Worm (Caenorhabditis elegans) whole organism, L4/young adult: ENCODE measurements around the gene EEED8.4.

Experiments used
- W03F9.2 ChIP-seq: fragments of 150-350 bp; optimal IDR thresholded peaks from 2 replicates; lab custom pipeline; 2014; ENCODE audit warnings: missing biosample characterization, missing genetic modification characterization
- dao-5 ChIP-seq: sonication (generic microtip); optimal IDR thresholded peaks from 2 replicates; lab custom pipeline; 2016; ENCODE audit warnings: missing genotype, missing genetic modification characterization, moderate library complexity, missing compliant biosample characterization
- him-1 ChIP-seq: sonication (generic microtip); optimal IDR thresholded peaks from 2 replicates; lab custom pipeline; 2016; ENCODE audit warnings: missing genotype, missing genetic modification reagents, missing genetic modification characterization, missing compliant biosample characterization

EEED8.4 gene

ce11 chrII:5389831-5390323 is 19.2 kb upstream of the EEED8.4 start, which contains the start of gene ndx-6:
Gene ndx-6, minus strand, starts transcription at chrII:5389881.
- no peak for TF ChIP-seq dao-5 (tag; lab: Kevin White, UChicago)
- TF ChIP-seq W03F9.2 (tag; lab: Kevin White, UChicago), result peak; percentile 72
- TF ChIP-seq him-1 (tag; lab: Kevin White, UChicago), result peak; percentile 24

ce11 chrII:5391447-5391846 is 17.7 kb upstream of the EEED8.4 start:
- TF ChIP-seq him-1 (tag; lab: Kevin White, UChicago) (no peak), W03F9.2 (tag; lab: Kevin White, UChicago) (no peak), dao-5 (tag; lab: Kevin White, UChicago) (no peak)

DNA sequence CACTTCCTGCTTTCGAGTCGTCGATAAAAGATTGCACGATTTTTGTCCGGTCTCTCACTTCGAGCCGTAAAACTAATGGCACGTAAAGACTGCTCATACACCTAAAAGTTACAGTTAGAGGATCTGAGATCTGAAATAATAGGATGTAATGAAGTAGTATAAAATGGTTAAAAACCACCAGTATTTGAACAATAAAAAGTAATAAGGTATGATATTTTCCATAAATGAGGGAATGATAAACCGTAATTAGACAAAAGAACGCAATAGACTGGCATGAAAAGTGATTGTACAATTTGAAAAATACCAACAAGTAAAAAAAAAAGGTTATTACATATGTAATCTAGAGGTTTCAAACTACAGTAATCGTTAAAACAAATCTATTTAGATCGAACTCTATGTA is 16.0 kb upstream of the EEED8.4 start, which contains the start of gene brap-2:
Gene brap-2 (minus strand): TSS at position 101 of the 400 bp plus-strand sequence.
- TF ChIP-seq him-1 (tag; lab: Kevin White, UChicago) (no peak), dao-5 (tag; lab: Kevin White, UChicago) (no peak), W03F9.2 (tag; lab: Kevin White, UChicago) (no peak)

DNA sequence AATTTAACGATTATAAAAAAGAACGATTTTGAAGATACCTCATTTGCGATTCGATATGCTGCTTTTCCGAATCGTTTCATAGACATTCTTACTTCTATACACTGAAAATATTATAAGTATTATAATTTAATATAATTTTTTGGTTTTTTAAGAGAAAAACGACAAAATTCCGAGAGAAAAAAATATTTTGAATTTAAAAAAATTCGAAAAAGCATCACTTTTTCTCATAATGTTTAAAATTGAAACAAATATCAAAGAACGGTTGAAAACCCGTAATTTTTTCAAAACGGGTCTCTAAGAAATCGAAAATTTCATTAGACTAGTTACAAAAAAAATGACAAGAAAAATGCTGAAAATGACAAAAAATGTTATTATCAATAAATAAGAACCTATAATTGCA is 13.5 kb upstream of the EEED8.4 start, which contains the start of gene pink-1:
Gene pink-1 (minus strand): TSS at position 101 of the 400 bp plus-strand sequence.
- TF ChIP-seq W03F9.2 (tag; lab: Kevin White, UChicago) (no peak), him-1 (tag; lab: Kevin White, UChicago) (no peak), dao-5 (tag; lab: Kevin White, UChicago) (no peak)

- no peak for TF ChIP-seq dao-5 (tag; lab: Kevin White, UChicago)
- no peak for TF ChIP-seq W03F9.2 (tag; lab: Kevin White, UChicago)
- TF ChIP-seq him-1 (tag; lab: Kevin White, UChicago), result no peak
Observed at ce11 chrII:5398779-5399178, 10.3 kb upstream of the EEED8.4 start, which contains the start of gene fbxl-3. Gene fbxl-3, minus strand, starts transcription at chrII:5398902.

ce11 chrII:5399201-5399600 is 9.9 kb upstream of the EEED8.4 start, which contains the start of gene mog-5:
Gene mog-5, plus strand, starts transcription at chrII:5399538.
- TF ChIP-seq dao-5 (tag; lab: Kevin White, UChicago), result no peak
- TF ChIP-seq him-1 (tag; lab: Kevin White, UChicago), result no peak
- no peak for TF ChIP-seq W03F9.2 (tag; lab: Kevin White, UChicago)

DNA sequence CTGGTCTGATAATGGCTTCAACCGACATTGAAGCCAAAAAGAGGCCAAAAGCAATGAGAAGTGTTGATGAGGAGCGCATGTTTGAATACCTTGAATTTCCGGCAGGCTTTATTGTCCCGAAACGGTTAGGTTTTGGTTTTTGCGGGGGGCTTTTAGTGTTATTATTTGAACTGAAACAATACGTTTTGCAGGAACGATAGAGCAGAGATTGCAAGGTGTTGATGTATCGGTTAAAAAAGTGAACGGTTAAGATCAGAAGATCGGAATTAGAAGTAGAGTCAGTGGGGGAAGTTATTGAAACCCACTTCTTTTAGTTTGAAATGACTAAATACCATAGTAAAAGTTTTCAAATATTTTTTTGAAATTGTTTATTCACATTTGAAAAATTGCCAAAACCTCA is 1.6 kb upstream of the EEED8.4 start, which contains the start of gene clec-141:
Gene clec-141 (minus strand): TSS at position 101 of the 400 bp plus-strand sequence.
- TF ChIP-seq dao-5 (tag; lab: Kevin White, UChicago), result no peak
- TF ChIP-seq him-1 (tag; lab: Kevin White, UChicago), result no peak
- TF ChIP-seq W03F9.2 (tag; lab: Kevin White, UChicago), result no peak

DNA sequence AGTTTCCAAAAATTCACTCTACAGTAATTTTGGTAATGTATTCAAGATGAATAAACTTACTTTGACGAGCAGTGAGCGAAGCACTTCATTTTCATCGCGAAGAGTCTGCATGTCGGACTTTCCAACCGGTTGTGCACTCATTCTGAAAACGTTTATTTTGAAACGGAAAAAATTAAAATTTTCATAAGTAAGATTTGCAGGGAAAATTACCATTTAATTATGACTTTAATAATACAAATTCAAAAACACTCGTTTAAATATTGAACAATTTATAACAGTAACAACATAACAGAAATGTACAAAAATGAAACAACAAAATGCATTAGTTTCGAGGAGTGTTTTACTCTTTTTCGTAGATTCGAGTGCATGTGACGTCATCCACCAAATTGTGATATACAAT is 3.3 kb downstream of the EEED8.4 start, which contains the start of the genes EEED8.13 and EEED8.18:
Gene EEED8.13 (minus strand): TSS at position 101 of the 400 bp plus-strand sequence.
Gene EEED8.18 (minus strand): TSS at position 144 of the 400 bp plus-strand sequence.
- TF ChIP-seq him-1 (tag; lab: Kevin White, UChicago) (no peak), dao-5 (tag; lab: Kevin White, UChicago) (no peak)

DNA sequence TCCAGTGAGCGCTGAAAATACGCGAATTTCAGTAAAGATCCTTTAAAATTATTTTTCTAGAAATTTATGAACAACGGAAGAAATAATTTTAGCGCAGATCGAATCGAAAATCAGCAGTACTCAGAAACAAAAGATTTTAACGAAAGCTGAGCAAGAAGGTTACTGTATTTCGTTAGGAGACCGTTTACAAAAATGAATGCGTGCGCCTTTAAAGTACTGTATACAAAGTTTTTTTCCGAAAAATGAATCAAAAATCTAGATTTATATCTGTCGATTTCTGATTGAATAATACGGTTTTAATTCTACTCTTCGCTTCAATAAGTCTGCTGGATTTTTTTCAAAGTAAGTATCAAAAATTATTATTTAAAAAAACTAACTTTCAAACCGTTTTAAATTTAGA is 4.9 kb downstream of the EEED8.4 start, which contains the start of the genes EEED8.14 and EEED8.3:
Gene EEED8.14 (minus strand): TSS at position 13 of the 400 bp plus-strand sequence.
Gene EEED8.3 (plus strand): TSS at position 237 of the 400 bp plus-strand sequence.
- TF ChIP-seq W03F9.2 (tag; lab: Kevin White, UChicago), result no peak
- no peak for TF ChIP-seq him-1 (tag; lab: Kevin White, UChicago)
- no peak for TF ChIP-seq dao-5 (tag; lab: Kevin White, UChicago)

ce11 chrII:5416204-5416764 is 7.2 kb downstream of the EEED8.4 start, which contains the start of gene EEED8.2:
Gene EEED8.2, plus strand, starts transcription at chrII:5416714.
- TF ChIP-seq him-1 (tag; lab: Kevin White, UChicago) (no peak), W03F9.2 (tag; lab: Kevin White, UChicago) (no peak), dao-5 (tag; lab: Kevin White, UChicago) (no peak)

- TF ChIP-seq dao-5 (tag; lab: Kevin White, UChicago), result no peak
- no peak for TF ChIP-seq him-1 (tag; lab: Kevin White, UChicago)
- no peak for TF ChIP-seq W03F9.2 (tag; lab: Kevin White, UChicago)
Observed at ce11 chrII:5417905-5418304, 8.8 kb downstream of the EEED8.4 start.

ce11 chrII:5418317-5418716 is 9.2 kb downstream of the EEED8.4 start:
- TF ChIP-seq him-1 (tag; lab: Kevin White, UChicago) (no peak), dao-5 (tag; lab: Kevin White, UChicago) (no peak), W03F9.2 (tag; lab: Kevin White, UChicago) (no peak)

DNA sequence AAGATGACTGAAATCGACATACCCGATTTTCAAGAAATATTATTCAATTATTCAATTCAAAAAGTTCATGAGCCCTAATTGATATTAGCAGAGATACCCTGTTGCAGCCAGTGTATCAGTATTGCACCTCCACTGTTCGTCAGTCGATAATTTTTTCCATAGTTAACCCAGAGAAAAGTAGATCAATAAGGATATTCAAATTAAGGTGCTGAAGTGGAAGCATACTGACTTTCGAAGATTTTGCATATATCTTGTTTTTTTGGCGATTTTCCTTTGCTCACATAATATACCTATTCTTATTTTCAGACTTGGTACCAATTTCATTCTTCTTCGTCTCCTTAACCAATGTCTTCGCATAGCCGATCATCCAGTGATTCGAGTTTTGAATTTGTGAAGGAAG is 9.8 kb downstream of the EEED8.4 start, which contains the start of gene EEED8.15:
Gene EEED8.15 (plus strand): TSS at position 301 of the 400 bp plus-strand sequence.
- no peak for TF ChIP-seq him-1 (tag; lab: Kevin White, UChicago)
- TF ChIP-seq dao-5 (tag; lab: Kevin White, UChicago), result no peak
- TF ChIP-seq W03F9.2 (tag; lab: Kevin White, UChicago), result no peak
